Fruit fly (Drosophila melanogaster): Measurements from ENCODE around the gene Ets21C.

The Ets21C gene

DNA sequence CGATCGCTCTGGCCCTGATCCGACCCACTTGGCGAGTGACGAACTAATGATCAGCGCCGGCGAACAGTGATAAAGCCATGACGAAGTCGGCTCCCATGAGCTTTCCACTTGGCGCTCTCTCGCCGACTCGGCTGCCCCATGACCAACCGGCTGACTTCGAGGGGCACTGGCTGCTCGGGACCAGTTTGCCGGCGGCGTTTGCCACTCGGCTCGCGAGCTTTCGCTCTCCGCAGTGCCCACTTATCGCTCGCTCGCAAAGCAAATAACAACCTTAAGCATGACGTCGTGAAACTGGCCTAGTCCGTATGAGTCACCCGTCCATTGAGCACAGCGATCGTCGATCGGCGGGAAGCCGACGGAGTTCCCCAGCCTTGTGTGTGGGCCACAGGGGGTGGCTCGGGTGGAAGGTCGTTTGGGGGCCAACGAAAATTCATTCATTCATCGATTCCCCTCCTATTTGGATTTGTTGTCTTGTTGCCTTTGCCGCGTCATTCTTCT is at the start of gene Ets21C (continued):
- TF ChIP-seq Med (GFP tag) (peak; percentile 90), Dref (GFP tag; IDR thresholded peaks at IDR 0.05) (no peak), unc-4 (GFP tag; IDR thresholded peaks at IDR 0.05; ENCODE audit: partially characterized antibody) (peak; percentile 46; the same call in 1 of the 2 replicates), Awh (GFP tag; IDR thresholded peaks at IDR 0.05) (0 out of 2 replicates have a peak, but pooled peaks have one; percentile 9), Dbx (GFP tag; IDR thresholded peaks at IDR 0.05) (peak; percentile 38; the same call in 1 of the 3 replicates), gt (GFP tag; IDR thresholded peaks at IDR 0.05) (no peak), CG10543 (GFP tag; optimal IDR thresholded peaks at IDR 0.05) (peak; percentile 72), bcd (GFP tag; optimal IDR thresholded peaks at IDR 0.05) (no peak), tap (tag; optimal IDR thresholded peaks at IDR 0.05) (no peak), CG11695 (GFP tag; IDR thresholded peaks at IDR 0.05) (0 out of 3 replicates have a peak, but pooled peaks have one; percentile 22), CG12071 (GFP tag; optimal IDR thresholded peaks at IDR 0.05) (peak; percentile 53), BtbVII (GFP tag; optimal IDR thresholded peaks at IDR 0.05) (peak; percentile 90), CG10654 (GFP tag; optimal IDR thresholded peaks at IDR 0.05) (no peak), sug (tag; optimal IDR thresholded peaks at IDR 0.05) (peak; percentile 99), Stat92E (GFP tag; optimal IDR thresholded peaks at IDR 0.05) (peak in 1 of 3 experiments; percentile 38), hb (GFP tag; IDR thresholded peaks at IDR 0.05; ENCODE audit: partially characterized antibody) (no peak), scrt (GFP tag; optimal IDR thresholded peaks at IDR 0.05) (no peak), HmgZ (tag; optimal IDR thresholded peaks at IDR 0.05) (peak; percentile 30), tio (GFP tag; optimal IDR thresholded peaks at IDR 0.05) (no peak), grau (tag; optimal IDR thresholded peaks at IDR 0.05) (peak; percentile 5), CG7271 (tag; optimal IDR thresholded peaks at IDR 0.05) (no peak), dmrt99B (tag; optimal IDR thresholded peaks at IDR 0.05) (no peak), zfh1 (GFP tag; IDR thresholded peaks at IDR 0.05) (0 out of 3 replicates have a peak, but pooled peaks have one; percentile 14), sd (tag; optimal IDR thresholded peaks at IDR 0.05) (peak; percentile 83), cwo (GFP tag; optimal IDR thresholded peaks at IDR 0.05) (peak; percentile 37), CG6689 (GFP tag; IDR thresholded peaks at IDR 0.05) (peak; percentile 86), Aef1 (GFP tag; IDR thresholded peaks at IDR 0.05) (no peak), CG1529 (GFP tag; optimal IDR thresholded peaks at IDR 0.05) (no peak), CG42726 (GFP tag; IDR thresholded peaks at IDR 0.05; ENCODE audit: partially characterized antibody) (no peak), Scr (GFP tag; IDR thresholded peaks at IDR 0.05; ENCODE audit: partially characterized antibody) (0 out of 2 replicates have a peak, but pooled peaks have one; percentile 22), Oli (tag; optimal IDR thresholded peaks at IDR 0.05) (no peak), kni (GFP tag; optimal IDR thresholded peaks at IDR 0.05) (peak; percentile 36), sna (GFP tag; IDR thresholded peaks at IDR 0.05; ENCODE audit: partially characterized antibody) (0 out of 2 replicates have a peak, but pooled peaks have one; percentile 25), grn (GFP tag; optimal IDR thresholded peaks at IDR 0.05) (peak; percentile 97), sens (GFP tag) (peak; percentile 69), CG13287 (GFP tag; IDR thresholded peaks at IDR 0.05; ENCODE audit: partially characterized antibody) (peak; percentile 65), Ada2b (GFP tag; IDR thresholded peaks at IDR 0.05) (peak; percentile 22; the same call in 1 of the 2 replicates), CG13296 (GFP tag; optimal IDR thresholded peaks at IDR 0.05) (peak; percentile 23), CG8290 (GFP tag; optimal IDR thresholded peaks at IDR 0.05) (no peak), CG8290 (tag; optimal IDR thresholded peaks at IDR 0.05) (peak in 1 of 2 experiments; percentile 58), stc (GFP tag; IDR thresholded peaks at IDR 0.05) (no peak), Asciz (GFP tag; optimal IDR thresholded peaks at IDR 0.05) (no peak), pum (GFP tag; optimal IDR thresholded peaks at IDR 0.05) (no peak), onecut (GFP tag; IDR thresholded peaks at IDR 0.05) (no peak; the same call in 1 of the 2 replicates), MBD-R2 (GFP tag; IDR thresholded peaks at IDR 0.05) (peak; percentile 7; the same call in 1 of the 2 replicates), CG15514 (GFP tag; optimal IDR thresholded peaks at IDR 0.05) (peak; percentile 59), Ptx1 (GFP tag; IDR thresholded peaks at IDR 0.05) (0 out of 2 replicates have a peak, but pooled peaks have one; percentile 13), CG3838 (GFP tag; optimal IDR thresholded peaks at IDR 0.05) (no peak), Atf6 (GFP tag; IDR thresholded peaks at IDR 0.05) (peak; percentile 65)

Data from whole organism, embryonic.